Worm (Caenorhabditis elegans) whole organism, mixed stage, embryonic: Measurements from ENCODE around the gene grd-14.
"Not testable (repeated sequence)": the region's sequence is repeated elsewhere in the genome, so short reads cannot be mapped to it uniquely, and the experiment has no call there.

Source experiments
- M03D4.4 ChIP-seq: sonication (generic microtip); optimal IDR thresholded peaks from 2 replicates; lab custom pipeline; 2017; ENCODE audit warnings: mild to moderate bottlenecking, missing genetic modification characterization, missing compliant biosample characterization
- bed-3 ChIP-seq: fragments of 200-800 bp; sonication (Bioruptor generic); optimal IDR thresholded peaks from 3 replicates; lab custom pipeline; 2018; ENCODE audit warnings: mild to moderate bottlenecking, missing genetic modification characterization, moderate library complexity, missing compliant biosample characterization
- blmp-1 ChIP-seq: fragments of 150-350 bp; optimal IDR thresholded peaks from 2 replicates; lab custom pipeline; 2014; ENCODE audit warnings: missing biosample characterization, missing genetic modification characterization
- ceh-39 ChIP-seq: fragments of 150-350 bp; optimal IDR thresholded peaks from 2 replicates; lab custom pipeline; 2014; ENCODE audit warnings: missing biosample characterization, missing genetic modification characterization
- ceh-43 ChIP-seq: fragments of 200-800 bp; sonication (Bioruptor generic); optimal IDR thresholded peaks from 2 replicates; lab custom pipeline; 2018; ENCODE audit warnings: mild to moderate bottlenecking, missing genetic modification characterization, moderate library complexity, missing compliant biosample characterization
- ceh-83 ChIP-seq: fragments of 200-800 bp; sonication (Bioruptor generic); optimal IDR thresholded peaks from 2 replicates; lab custom pipeline; 2018; ENCODE audit warnings: mild to moderate bottlenecking, missing genetic modification characterization, missing compliant biosample characterization
- ces-1 ChIP-seq: fragments of 150-350 bp; optimal IDR thresholded peaks from 2 replicates; lab custom pipeline; 2014; ENCODE audit warnings: missing biosample characterization, missing genetic modification reagents, missing genetic modification characterization
- cnd-1 ChIP-seq: fragments of 200-800 bp; sonication (Bioruptor generic); optimal IDR thresholded peaks from 2 replicates; lab custom pipeline; 2018; ENCODE audit warnings: mild to moderate bottlenecking, missing genetic modification characterization, missing compliant biosample characterization
- elt-1 ChIP-seq: sonication (generic microtip); optimal IDR thresholded peaks from 2 replicates; lab custom pipeline; 2017; ENCODE audit warnings: missing genetic modification characterization, mild to moderate bottlenecking, missing compliant biosample characterization, antibody characterized with exemption, moderate library complexity, borderline replicate concordance; ENCODE audit not compliant: insufficient read depth
- elt-3 ChIP-seq: fragments of 150-350 bp; optimal IDR thresholded peaks from 2 replicates; lab custom pipeline; 2014; ENCODE audit warnings: missing biosample characterization, missing genetic modification characterization
- flh-1 ChIP-seq: fragments of 200-800 bp; sonication (Bioruptor generic); optimal IDR thresholded peaks from 2 replicates; lab custom pipeline; 2018; ENCODE audit warnings: mild to moderate bottlenecking, missing genetic modification characterization, moderate library complexity, missing compliant biosample characterization
- ham-2 ChIP-seq: fragments of 200-800 bp; sonication (Bioruptor generic); optimal IDR thresholded peaks from 2 replicates; lab custom pipeline; 2018; ENCODE audit warnings: mild to moderate bottlenecking, missing genetic modification characterization, missing compliant biosample characterization
- lsy-2 ChIP-seq: fragments of 150-350 bp; optimal IDR thresholded peaks from 2 replicates; lab custom pipeline; 2014; ENCODE audit warnings: missing biosample characterization, missing genetic modification characterization
- mab-5 ChIP-seq: fragments of 150-350 bp; optimal IDR thresholded peaks from 2 replicates; lab custom pipeline; 2014; ENCODE audit warnings: missing biosample characterization, missing genetic modification characterization
- mep-1 ChIP-seq: fragments of 150-350 bp; optimal IDR thresholded peaks from 2 replicates; lab custom pipeline; 2017; ENCODE audit warnings: missing biosample characterization, missing genetic modification reagents, missing genetic modification characterization, inconsistent platforms
- mls-2 ChIP-seq: sonication (generic microtip); optimal IDR thresholded peaks from 2 replicates; lab custom pipeline; 2016; ENCODE audit warnings: mild to moderate bottlenecking, missing genetic modification characterization, moderate library complexity, missing compliant biosample characterization
- nhr-12 ChIP-seq: fragments of 150-350 bp; optimal IDR thresholded peaks from 2 replicates; lab custom pipeline; 2014; ENCODE audit warnings: missing biosample characterization, missing genetic modification characterization
- nhr-2 ChIP-seq: fragments of 150-350 bp; optimal IDR thresholded peaks from 2 replicates; lab custom pipeline; 2014; ENCODE audit warnings: missing biosample characterization, missing genetic modification characterization
- nhr-237 ChIP-seq: fragments of 150-350 bp; optimal IDR thresholded peaks from 2 replicates; lab custom pipeline; 2014; ENCODE audit warnings: missing biosample characterization, missing genetic modification characterization
- nhr-28 ChIP-seq: fragments of 150-350 bp; optimal IDR thresholded peaks from 2 replicates; lab custom pipeline; 2014; ENCODE audit warnings: missing biosample characterization, missing genetic modification characterization
- nhr-76 ChIP-seq: sonication (generic microtip); optimal IDR thresholded peaks from 2 replicates; lab custom pipeline; 2017; ENCODE audit warnings: missing biosample characterization, missing genetic modification characterization
- sem-2 ChIP-seq: fragments of 200-800 bp; sonication (Bioruptor generic); optimal IDR thresholded peaks from 2 replicates; lab custom pipeline; 2018; ENCODE audit warnings: mild to moderate bottlenecking, missing genetic modification characterization, missing compliant biosample characterization
- snpc-4 ChIP-seq: fragments of 150-350 bp; optimal IDR thresholded peaks from 2 replicates; lab custom pipeline; 2014; ENCODE audit warnings: missing biosample characterization, missing genetic modification characterization
- sptf-1 ChIP-seq: sonication (generic microtip); optimal IDR thresholded peaks from 2 replicates; lab custom pipeline; 2017; ENCODE audit warnings: mild to moderate bottlenecking, missing genetic modification characterization, moderate library complexity, missing compliant biosample characterization
- tbx-8 ChIP-seq: fragments of 200-800 bp; sonication (Bioruptor generic); optimal IDR thresholded peaks from 2 replicates; lab custom pipeline; 2018; ENCODE audit warnings: mild to moderate bottlenecking, missing genetic modification characterization, moderate library complexity, missing compliant biosample characterization
- unc-120 ChIP-seq: sonication (generic microtip); optimal IDR thresholded peaks from 2 replicates; lab custom pipeline; 2017; ENCODE audit warnings: missing genetic modification characterization, missing compliant biosample characterization; ENCODE audit not compliant: poor library complexity, severe bottlenecking
- unc-39 ChIP-seq: fragments of 150-350 bp; optimal IDR thresholded peaks from 2 replicates; lab custom pipeline; 2014; ENCODE audit warnings: missing biosample characterization, missing genetic modification characterization
- unc-62 ChIP-seq: fragments of 150-350 bp; optimal IDR thresholded peaks from 2 replicates; lab custom pipeline; 2014; ENCODE audit warnings: missing biosample characterization, missing genetic modification reagents, missing genetic modification characterization
- zip-8 ChIP-seq: fragments of 150-350 bp; optimal IDR thresholded peaks from 2 replicates; lab custom pipeline; 2014; ENCODE audit warnings: missing biosample characterization, missing genetic modification characterization
- ztf-11 ChIP-seq: fragments of 150-350 bp; optimal IDR thresholded peaks from 2 replicates; lab custom pipeline; 2014; ENCODE audit warnings: missing biosample characterization, missing genetic modification characterization

The grd-14 gene

ce11 chrX:8523000-8523399 is 23.2 kb downstream of the grd-14 start:
- TF ChIP-seq nhr-76 (tag; lab: Kevin White, UChicago): no peak
- TF ChIP-seq nhr-237 (tag; lab: Kevin White, UChicago): no peak
- TF ChIP-seq sptf-1 (tag; lab: Kevin White, UChicago): no peak
- no peak for TF ChIP-seq ceh-39 (tag; lab: Kevin White, UChicago)
- no peak for TF ChIP-seq mls-2 (tag; lab: Kevin White, UChicago)
- TF ChIP-seq mab-5: no peak
- TF ChIP-seq nhr-12 (tag; lab: Kevin White, UChicago): no peak
- no peak for TF ChIP-seq unc-39 (tag; lab: Kevin White, UChicago)
- TF ChIP-seq ham-2 (GFP tag; lab: Kevin White, UChicago): no peak
- no peak for TF ChIP-seq ces-1 (GFP tag; lab: Kevin White, UChicago)
- no peak for TF ChIP-seq snpc-4 (tag; lab: Kevin White, UChicago)
- no peak for TF ChIP-seq unc-62 (GFP tag; lab: Kevin White, UChicago)
- no peak for TF ChIP-seq ceh-43 (GFP tag; lab: Kevin White, UChicago)
- no peak for TF ChIP-seq ceh-83 (GFP tag; lab: Kevin White, UChicago)
- no peak for TF ChIP-seq nhr-28
- TF ChIP-seq ztf-11 (tag; lab: Kevin White, UChicago): no peak
- no peak for TF ChIP-seq unc-120 (tag; lab: Kevin White, UChicago)
- no peak for TF ChIP-seq lsy-2 (tag; lab: Kevin White, UChicago)
- no peak for TF ChIP-seq elt-1 (tag; lab: Kevin White, UChicago)

- TF ChIP-seq tbx-8 (GFP tag; lab: Kevin White, UChicago) (no peak), snpc-4 (tag; lab: Kevin White, UChicago) (no peak), ztf-11 (tag; lab: Kevin White, UChicago) (no peak), M03D4.4 (tag; lab: Kevin White, UChicago) (no peak), lsy-2 (tag; lab: Kevin White, UChicago) (no peak), unc-39 (tag; lab: Kevin White, UChicago) (no peak), bed-3 (GFP tag; lab: Kevin White, UChicago) (no peak), cnd-1 (no peak), sptf-1 (tag; lab: Kevin White, UChicago) (no peak), ham-2 (GFP tag; lab: Kevin White, UChicago) (no peak), nhr-2 (tag; lab: Kevin White, UChicago) (no peak), blmp-1 (no peak), ceh-39 (tag; lab: Kevin White, UChicago) (no peak), elt-1 (tag; lab: Kevin White, UChicago) (no peak), zip-8 (no peak), ces-1 (GFP tag; lab: Kevin White, UChicago) (no peak)
Measured at ce11 chrX:8527950-8528349, 28.1 kb downstream of the grd-14 start, which contains the start of gene flp-5. Gene flp-5 (plus strand): TSS chrX:8528250.

- TF ChIP-seq ham-2 (GFP tag; lab: Kevin White, UChicago); ceh-43 (GFP tag; lab: Kevin White, UChicago); zip-8: not testable (repeated sequence)
Measured at ce11 chrX:8535006-8535405, 35.2 kb downstream of the grd-14 start, which contains the start of gene nspc-1. Gene nspc-1 (minus strand): TSS chrX:8535106.

- no peak for TF ChIP-seq ham-2 (GFP tag; lab: Kevin White, UChicago)
- no peak for TF ChIP-seq snpc-4 (tag; lab: Kevin White, UChicago)
- no peak for TF ChIP-seq ceh-39 (tag; lab: Kevin White, UChicago)
- TF ChIP-seq elt-3: no peak
- TF ChIP-seq ztf-11 (tag; lab: Kevin White, UChicago): no peak
- no peak for TF ChIP-seq flh-1
- no peak for TF ChIP-seq blmp-1
- no peak for TF ChIP-seq nhr-237 (tag; lab: Kevin White, UChicago)
- no peak for TF ChIP-seq sem-2 (GFP tag; lab: Kevin White, UChicago)
- TF ChIP-seq cnd-1: no peak
- no peak for TF ChIP-seq mab-5
- no peak for TF ChIP-seq elt-1 (tag; lab: Kevin White, UChicago)
- no peak for TF ChIP-seq unc-120 (tag; lab: Kevin White, UChicago)
- no peak for TF ChIP-seq mep-1 (tag; lab: Kevin White, UChicago)
- no peak for TF ChIP-seq mls-2 (tag; lab: Kevin White, UChicago)
- no peak for TF ChIP-seq nhr-28
Measured at ce11 chrX:8536791-8537190, 37.0 kb downstream of the grd-14 start, which contains the start of gene nspc-3. Gene nspc-3 (plus strand): TSS chrX:8537091.
